Fruit fly (Drosophila melanogaster) whole organism, embryonic: ENCODE measurements around the gene pyd.

Experiments
- Ada2b ChIP-seq: fragments of 200-800 bp; sonication (Bioruptor generic); IDR thresholded peaks from 2 replicates; pipeline ENCODE4 v1.3.6; 2022; ENCODE audit warnings: missing biosample characterization, missing genetic modification characterization
- Antp ChIP-seq: fragments of 200-800 bp; sonication (Bioruptor generic); optimal IDR thresholded peaks from 3 replicates; lab custom pipeline; 2016; ENCODE audit warnings: missing biosample characterization, missing genetic modification characterization
- Bgb ChIP-seq: fragments of 200-800 bp; sonication (Bioruptor generic); IDR thresholded peaks from 2 replicates; pipeline ENCODE4 v1.3.6; 2022; ENCODE audit warnings: missing biosample characterization, missing genetic modification characterization; ENCODE audit not compliant: partially characterized antibody
- CG10147 ChIP-seq: fragments of 200-800 bp; sonication (Bioruptor generic); optimal IDR thresholded peaks from 2 replicates; lab custom pipeline; 2019; ENCODE audit warnings: missing biosample characterization, mild to moderate bottlenecking, missing genetic modification characterization, moderate library complexity
- CG11247 ChIP-seq: fragments of 200-800 bp; sonication (Bioruptor generic); IDR thresholded peaks from 2 replicates; pipeline ENCODE4 v1.3.6; 2022; ENCODE audit warnings: missing biosample characterization, missing genetic modification characterization
- CG13123 ChIP-seq: fragments of 200-800 bp; sonication (Bioruptor generic); optimal IDR thresholded peaks from 2 replicates; lab custom pipeline; 2016; ENCODE audit warnings: missing biosample characterization, missing genetic modification characterization
- CG13296 ChIP-seq: fragments of 200-800 bp; sonication (Bioruptor generic); optimal IDR thresholded peaks from 3 replicates; lab custom pipeline; 2018; ENCODE audit warnings: missing biosample characterization, mild to moderate bottlenecking, missing genetic modification characterization
- CG1603 ChIP-seq: fragments of 200-800 bp; sonication (Bioruptor generic); optimal IDR thresholded peaks from 2 replicates; lab custom pipeline; 2019; ENCODE audit warnings: missing biosample characterization, mild to moderate bottlenecking, missing genetic modification characterization, moderate library complexity
- CG17186 ChIP-seq: fragments of 200-800 bp; sonication (Bioruptor generic); optimal IDR thresholded peaks from 3 replicates; lab custom pipeline; 2017; ENCODE audit warnings: missing biosample characterization, missing genetic modification reagents, missing genetic modification characterization
- CG17328 ChIP-seq: fragments of 200-800 bp; sonication (Bioruptor generic); IDR thresholded peaks from 2 replicates; pipeline ENCODE4 v1.3.6; 2022; ENCODE audit warnings: missing biosample characterization, missing genetic modification characterization
- CG17385 ChIP-seq: fragments of 200-800 bp; sonication (Bioruptor generic); optimal IDR thresholded peaks from 3 replicates; lab custom pipeline; 2018; ENCODE audit warnings: missing biosample characterization, mild to moderate bottlenecking, missing genetic modification characterization
- CG1792 ChIP-seq: fragments of 200-800 bp; sonication (Bioruptor generic); optimal IDR thresholded peaks from 2 replicates; lab custom pipeline; 2016; ENCODE audit warnings: missing biosample characterization, missing genetic modification characterization
- CG2129 ChIP-seq: fragments of 200-800 bp; sonication (Bioruptor generic); IDR thresholded peaks from 2 replicates; pipeline ENCODE4 v1.3.6; 2022; ENCODE audit warnings: missing biosample characterization, missing genetic modification characterization; ENCODE audit not compliant: partially characterized antibody
- CG2712 ChIP-seq: fragments of 200-800 bp; optimal IDR thresholded peaks from 3 replicates; lab custom pipeline; 2019; ENCODE audit warnings: missing biosample characterization, mild to moderate bottlenecking, missing genetic modification characterization, moderate library complexity
- CG2889 ChIP-seq: fragments of 200-800 bp; sonication (Bioruptor generic); IDR thresholded peaks from 3 replicates; pipeline ENCODE4 v1.3.6; 2022; ENCODE audit warnings: missing biosample characterization, missing genetic modification characterization
- CG32772 ChIP-seq: fragments of 200-800 bp; sonication (Bioruptor generic); IDR thresholded peaks from 2 replicates; pipeline ENCODE4 v1.3.6; 2022; ENCODE audit warnings: missing biosample characterization, missing genetic modification characterization
- CG33557 ChIP-seq: fragments of 200-800 bp; sonication (Bioruptor generic); optimal IDR thresholded peaks from 2 replicates; lab custom pipeline; 2019; ENCODE audit warnings: missing biosample characterization, mild to moderate bottlenecking, missing genetic modification characterization, moderate library complexity
- CG34376 ChIP-seq: fragments of 200-800 bp; sonication (Bioruptor generic); optimal IDR thresholded peaks from 2 replicates; lab custom pipeline; 2018; ENCODE audit warnings: missing biosample characterization, mild to moderate bottlenecking, missing genetic modification characterization
- CG7745 ChIP-seq: fragments of 200-800 bp; sonication (Bioruptor generic); optimal IDR thresholded peaks from 2 replicates; lab custom pipeline; 2018; ENCODE audit warnings: missing biosample characterization, mild to moderate bottlenecking, missing genetic modification characterization, moderate library complexity
- CG7786 ChIP-seq: fragments of 200-800 bp; sonication (Bioruptor generic); optimal IDR thresholded peaks from 2 replicates; lab custom pipeline; 2016; ENCODE audit warnings: missing biosample characterization, missing genetic modification characterization
- CG7839 ChIP-seq: fragments of 200-800 bp; sonication (Bioruptor generic); optimal IDR thresholded peaks from 3 replicates; lab custom pipeline; 2018; ENCODE audit warnings: missing biosample characterization, mild to moderate bottlenecking, missing genetic modification characterization, moderate library complexity
- CG8359 ChIP-seq: fragments of 200-800 bp; sonication (Bioruptor generic); optimal IDR thresholded peaks from 2 replicates; lab custom pipeline; 2017; ENCODE audit warnings: missing biosample characterization, mild to moderate bottlenecking, missing genetic modification characterization, borderline replicate concordance
- CoRest ChIP-seq: fragments of 200-800 bp; sonication (Bioruptor generic); optimal IDR thresholded peaks from 3 replicates; lab custom pipeline; 2018; ENCODE audit warnings: missing biosample characterization, mild to moderate bottlenecking, missing genetic modification characterization, moderate library complexity
- Doc2 ChIP-seq: fragments of 200-800 bp; sonication (Bioruptor generic); IDR thresholded peaks from 2 replicates; pipeline ENCODE4 v1.3.6; 2022; ENCODE audit warnings: missing biosample characterization, missing genetic modification characterization
- Doc3 ChIP-seq: fragments of 200-800 bp; sonication (Bioruptor generic); IDR thresholded peaks from 3 replicates; pipeline ENCODE4 v1.3.6; 2022; ENCODE audit warnings: missing biosample characterization, missing genetic modification characterization; ENCODE audit not compliant: partially characterized antibody
- Ets97D ChIP-seq: fragments of 200-800 bp; sonication (Bioruptor generic); optimal IDR thresholded peaks from 3 replicates; lab custom pipeline; 2016; ENCODE audit warnings: missing biosample characterization, missing genetic modification characterization
- Gsc ChIP-seq: fragments of 200-800 bp; sonication (Bioruptor generic); IDR thresholded peaks from 2 replicates; pipeline ENCODE4 v1.3.6; 2022; ENCODE audit warnings: missing biosample characterization, missing genetic modification characterization
- Gug ChIP-seq: fragments of 200-800 bp; sonication (Bioruptor generic); IDR thresholded peaks from 4 replicates; pipeline ENCODE4 v1.3.6; 2022; ENCODE audit warnings: missing biosample characterization, missing genetic modification characterization
- HHEX ChIP-seq: fragments of 200-800 bp; sonication (Bioruptor generic); optimal IDR thresholded peaks from 3 replicates; lab custom pipeline; 2017; ENCODE audit warnings: missing biosample characterization, mild to moderate bottlenecking, missing genetic modification characterization, missing genetic modification reagents
- Hr78 ChIP-seq, 2 experiments: fragments of 200-800 bp in 1 of 2; fragments of >200 bp in 1 of 2; sonication (Bioruptor generic) in 1 of 2; optimal IDR thresholded peaks; 2 replicates each; lab custom pipeline; 2017 to 2019; ENCODE audit warnings: missing biosample characterization in 2 of 2, missing genetic modification characterization in 2 of 2, mild to moderate bottlenecking in 1 of 2, moderate library complexity in 1 of 2
- Mad ChIP-seq: fragments of 200-800 bp; sonication (Bioruptor generic); optimal IDR thresholded peaks from 2 replicates; lab custom pipeline; 2016; ENCODE audit warnings: missing biosample characterization, missing genetic modification characterization
- Med ChIP-seq: fragments of 200-800 bp; sonication (Bioruptor generic); peaks from one replicate; lab custom pipeline; 2016; ENCODE audit warnings: missing biosample characterization, missing genetic modification characterization, mild to moderate bottlenecking, inconsistent platforms, moderate library complexity
- Opbp ChIP-seq: fragments of 200-800 bp; sonication (Bioruptor generic); IDR thresholded peaks from 3 replicates; pipeline ENCODE4 v1.3.6; 2022; ENCODE audit warnings: missing biosample characterization, missing genetic modification characterization; ENCODE audit not compliant: partially characterized antibody
- Usf ChIP-seq: fragments of 200-800 bp; sonication (Bioruptor generic); optimal IDR thresholded peaks from 2 replicates; lab custom pipeline; 2017; ENCODE audit warnings: missing genotype, missing biosample characterization, missing genetic modification characterization
- abd-A ChIP-seq: fragments of 200-800 bp; sonication (Bioruptor generic); optimal IDR thresholded peaks from 3 replicates; lab custom pipeline; 2019; ENCODE audit warnings: missing biosample characterization, mild to moderate bottlenecking, missing genetic modification characterization, moderate library complexity
- ase ChIP-seq: fragments of 200-800 bp; sonication (Bioruptor generic); IDR thresholded peaks from 3 replicates; pipeline ENCODE4 v1.3.6; 2022; ENCODE audit warnings: missing biosample characterization, missing genetic modification characterization
- az2 ChIP-seq: fragments of 200-800 bp; sonication (Bioruptor generic); optimal IDR thresholded peaks from 3 replicates; lab custom pipeline; 2016; ENCODE audit warnings: missing biosample characterization, missing genetic modification characterization
- cg ChIP-seq: fragments of 200-800 bp; sonication (Bioruptor generic); optimal IDR thresholded peaks from 3 replicates; lab custom pipeline; 2019; ENCODE audit warnings: missing biosample characterization, mild to moderate bottlenecking, missing genetic modification characterization, moderate library complexity
- danr ChIP-seq: fragments of 200-800 bp; sonication (Bioruptor generic); IDR thresholded peaks from 2 replicates; pipeline ENCODE4 v1.3.6; 2022; ENCODE audit warnings: missing biosample characterization, missing genetic modification characterization
- dimm ChIP-seq: fragments of 200-800 bp; sonication (Bioruptor generic); IDR thresholded peaks from 2 replicates; pipeline ENCODE4 v1.3.6; 2022; ENCODE audit warnings: missing biosample characterization, missing genetic modification characterization
- dmrt11E ChIP-seq: fragments of 200-800 bp; sonication (Bioruptor generic); optimal IDR thresholded peaks from 3 replicates; lab custom pipeline; 2018; ENCODE audit warnings: missing biosample characterization, mild to moderate bottlenecking, missing genetic modification characterization, moderate library complexity
- gro ChIP-seq: fragments of 200-800 bp; sonication (Bioruptor generic); optimal IDR thresholded peaks from 2 replicates; lab custom pipeline; 2016; ENCODE audit warnings: missing biosample characterization, missing genetic modification characterization
- hb ChIP-seq: fragments of 200-800 bp; sonication (Bioruptor generic); IDR thresholded peaks from 3 replicates; pipeline ENCODE4 v1.3.6; 2022; ENCODE audit warnings: missing biosample characterization, missing genetic modification characterization; ENCODE audit not compliant: partially characterized antibody
- kay ChIP-seq: fragments of 200-800 bp; sonication (Bioruptor generic); optimal IDR thresholded peaks from 2 replicates; lab custom pipeline; 2016; ENCODE audit warnings: missing biosample characterization, missing genetic modification characterization
- mld ChIP-seq: fragments of 200-800 bp; sonication (Bioruptor generic); IDR thresholded peaks from 3 replicates; pipeline ENCODE4 v1.3.6; 2022; ENCODE audit warnings: missing biosample characterization, missing genetic modification characterization; ENCODE audit not compliant: partially characterized antibody
- stwl ChIP-seq: fragments of 200-800 bp; sonication (Bioruptor generic); optimal IDR thresholded peaks from 3 replicates; lab custom pipeline; 2018; ENCODE audit warnings: missing biosample characterization, mild to moderate bottlenecking, missing genetic modification characterization, moderate library complexity
- tna ChIP-seq: fragments of 200-800 bp; sonication (Bioruptor generic); IDR thresholded peaks from 2 replicates; pipeline ENCODE4 v1.3.6; 2022; ENCODE audit warnings: missing biosample characterization, missing genetic modification characterization; ENCODE audit not compliant: partially characterized antibody
- zen2 ChIP-seq: fragments of 200-800 bp; sonication (Bioruptor generic); IDR thresholded peaks from 3 replicates; pipeline ENCODE4 v1.3.6; 2022; ENCODE audit warnings: missing biosample characterization, missing genetic modification characterization; ENCODE audit not compliant: partially characterized antibody

pyd gene

dm6 chr3R:8811323-8811936, 120.3 kb downstream of the pyd start (continued):
- peak; percentile 92 for TF ChIP-seq CG33557
- TF ChIP-seq CG7786 (GFP tag; lab: Kevin White, UChicago): peak; percentile 99
- TF ChIP-seq Mad (GFP tag; lab: Kevin White, UChicago): peak; percentile 99
- TF ChIP-seq CG17385 (GFP tag; lab: Kevin White, UChicago): peak; percentile 98
- TF ChIP-seq CG11247: peak; percentile 99
- TF ChIP-seq CG13296 (GFP tag; lab: Kevin White, UChicago): peak; percentile 99
- peak; percentile 98 for TF ChIP-seq ase (GFP tag; lab: Robert Waterston, UW)
- TF ChIP-seq dimm (GFP tag; lab: Robert Waterston, UW): peak; percentile 98
- TF ChIP-seq mld (GFP tag; lab: Robert Waterston, UW): no peak
- TF ChIP-seq Antp (GFP tag; lab: Kevin White, UChicago): peak; percentile 98
- peak; percentile 98 for TF ChIP-seq CG32772 (GFP tag; lab: Robert Waterston, UW)
- TF ChIP-seq Bgb (GFP tag; lab: Robert Waterston, UW): peak; percentile 61; the same call in 1 of the 2 replicates
- TF ChIP-seq CG8359 (GFP tag; lab: Kevin White, UChicago): peak; percentile 97
- TF ChIP-seq CG2129 (GFP tag; lab: Robert Waterston, UW): no peak
- no peak for TF ChIP-seq Opbp (GFP tag; lab: Robert Waterston, UW)
- peak; percentile 97 for TF ChIP-seq abd-A (tag; lab: Kevin White, UChicago)
- TF ChIP-seq stwl (tag; lab: Kevin White, UChicago): peak; percentile 61
- TF ChIP-seq Med (GFP tag; lab: Kevin White, UChicago): peak; percentile 100
- no peak; the same call in 1 of the 2 replicates for TF ChIP-seq tna
- TF ChIP-seq CG1792: peak; percentile 98
- TF ChIP-seq CG7839 (tag; lab: Kevin White, UChicago): peak; percentile 99
- peak in 1 of 2 experiments; percentile 85 for TF ChIP-seq Hr78 (GFP tag; optimal IDR thresholded peaks at IDR 0.05; lab: Kevin White, UChicago)
- TF ChIP-seq CG34376 (GFP tag; lab: Kevin White, UChicago): peak; percentile 99
- peak; percentile 98 for TF ChIP-seq Usf
- peak; percentile 98 for TF ChIP-seq danr
- TF ChIP-seq hb (GFP tag; lab: Robert Waterston, UW): no peak
- peak; percentile 99 for TF ChIP-seq HHEX
- TF ChIP-seq Gug (GFP tag; lab: Robert Waterston, UW): peak; percentile 98
- TF ChIP-seq CG13123: peak; percentile 97
- TF ChIP-seq CoRest (tag; lab: Kevin White, UChicago): peak; percentile 99
- TF ChIP-seq CG1603 (tag; lab: Kevin White, UChicago): peak; percentile 98
- TF ChIP-seq az2 (GFP tag; lab: Kevin White, UChicago): peak; percentile 99
- peak; percentile 84 for TF ChIP-seq cg (GFP tag; lab: Kevin White, UChicago)
- peak; percentile 99 for TF ChIP-seq CG2712 (tag; lab: Kevin White, UChicago)
- TF ChIP-seq CG17186 (GFP tag; lab: Kevin White, UChicago): peak; percentile 87
- TF ChIP-seq CG7745 (tag; lab: Kevin White, UChicago): peak; percentile 89
- TF ChIP-seq CG2889 (GFP tag; lab: Robert Waterston, UW): peak; percentile 99
- TF ChIP-seq Doc2 (GFP tag; lab: Robert Waterston, UW): no peak; the same call in none of the 2 replicates
- peak; percentile 99 for TF ChIP-seq CG10147 (GFP tag; lab: Kevin White, UChicago)
- TF ChIP-seq dmrt11E (tag; lab: Kevin White, UChicago): peak; percentile 96
- peak; percentile 98 for TF ChIP-seq kay (GFP tag; lab: Kevin White, UChicago)
- no peak for TF ChIP-seq zen2 (GFP tag; lab: Robert Waterston, UW)
- peak; percentile 99 for TF ChIP-seq gro (GFP tag; lab: Kevin White, UChicago)
- no peak for TF ChIP-seq Doc3 (GFP tag; lab: Robert Waterston, UW)
- TF ChIP-seq Ada2b (GFP tag; lab: Robert Waterston, UW): peak; percentile 99
- TF ChIP-seq Ets97D (GFP tag; lab: Kevin White, UChicago): peak; percentile 93
- no peak for TF ChIP-seq Gsc (GFP tag; lab: Robert Waterston, UW)
- peak; percentile 98 for TF ChIP-seq CG17328 (GFP tag; lab: Robert Waterston, UW)
